Fruit fly (Drosophila melanogaster) whole organism, embryonic: ENCODE data around the gene RpL24.

Experiments
- Antp ChIP-seq: fragments of 200-800 bp; sonication (Bioruptor generic); optimal IDR thresholded peaks from 3 replicates; lab custom pipeline; 2016; ENCODE audit warnings: missing biosample characterization, missing genetic modification characterization
- Awh ChIP-seq: fragments of 200-800 bp; sonication (Bioruptor generic); IDR thresholded peaks from 2 replicates; pipeline ENCODE4, ENCODE4 v1.3.6; 2022; ENCODE audit warnings: missing biosample characterization, missing genetic modification characterization
- CG10462 ChIP-seq: fragments of 200-800 bp; sonication (Bioruptor generic); optimal IDR thresholded peaks from 2 replicates; lab custom pipeline; 2016; ENCODE audit warnings: missing biosample characterization, missing genetic modification characterization
- CG11695 ChIP-seq: fragments of 200-800 bp; sonication (Bioruptor generic); IDR thresholded peaks from 3 replicates; pipeline ENCODE4 v1.3.6; 2022; ENCODE audit warnings: missing biosample characterization, missing genetic modification characterization
- CG1233 ChIP-seq: fragments of 200-800 bp; sonication (Bioruptor generic); optimal IDR thresholded peaks from 4 replicates; lab custom pipeline; 2018; ENCODE audit warnings: missing biosample characterization, mild to moderate bottlenecking, missing genetic modification characterization
- CG14667 ChIP-seq: fragments of 200-800 bp; sonication (Bioruptor generic); IDR thresholded peaks from 2 replicates; pipeline ENCODE4 v1.3.6; 2022; ENCODE audit warnings: missing biosample characterization, missing genetic modification characterization
- CG15479 ChIP-seq: fragments of 200-800 bp; sonication (Bioruptor generic); optimal IDR thresholded peaks from 3 replicates; lab custom pipeline; 2019; ENCODE audit warnings: missing biosample characterization, mild to moderate bottlenecking, missing genetic modification characterization, moderate library complexity
- CG17385 ChIP-seq: fragments of 200-800 bp; sonication (Bioruptor generic); optimal IDR thresholded peaks from 3 replicates; lab custom pipeline; 2018; ENCODE audit warnings: missing biosample characterization, mild to moderate bottlenecking, missing genetic modification characterization
- CG1832 ChIP-seq: fragments of 200-800 bp; sonication (Bioruptor generic); optimal IDR thresholded peaks from 2 replicates; lab custom pipeline; 2017; ENCODE audit warnings: missing biosample characterization, mild to moderate bottlenecking, missing genetic modification characterization, inconsistent platforms
- CG31441 ChIP-seq: fragments of 200-800 bp; sonication (Bioruptor generic); IDR thresholded peaks from 2 replicates; pipeline ENCODE4 v1.3.6; 2022; ENCODE audit warnings: missing biosample characterization, missing genetic modification characterization
- CG4282 ChIP-seq: fragments of 200-800 bp; sonication (Bioruptor generic); optimal IDR thresholded peaks from 2 replicates; lab custom pipeline; 2016; ENCODE audit warnings: missing biosample characterization, missing genetic modification characterization
- CG4360 ChIP-seq: fragments of 200-800 bp; sonication (Bioruptor generic); IDR thresholded peaks from 2 replicates; pipeline ENCODE4 v1.3.6; 2022; ENCODE audit warnings: missing biosample characterization, missing genetic modification characterization
- CG4707 ChIP-seq: fragments of 200-800 bp; sonication (Bioruptor generic); optimal IDR thresholded peaks from 2 replicates; lab custom pipeline; 2018; ENCODE audit warnings: missing biosample characterization, mild to moderate bottlenecking, missing genetic modification characterization, moderate library complexity
- CG6175 ChIP-seq: fragments of 200-800 bp; sonication (Bioruptor generic); IDR thresholded peaks from 3 replicates; pipeline ENCODE4 v1.3.6; 2022; ENCODE audit warnings: missing biosample characterization, missing genetic modification characterization
- CG7786 ChIP-seq: fragments of 200-800 bp; sonication (Bioruptor generic); optimal IDR thresholded peaks from 2 replicates; lab custom pipeline; 2016; ENCODE audit warnings: missing biosample characterization, missing genetic modification characterization
- CG8089 ChIP-seq: fragments of 200-800 bp; sonication (Bioruptor generic); optimal IDR thresholded peaks from 3 replicates; lab custom pipeline; 2016; ENCODE audit warnings: missing biosample characterization, missing genetic modification characterization
- CG8765 ChIP-seq: fragments of 200-800 bp; sonication (Bioruptor generic); IDR thresholded peaks from 2 replicates; pipeline ENCODE4 v1.3.6; 2022; ENCODE audit warnings: missing biosample characterization, missing genetic modification characterization
- Doc2 ChIP-seq: fragments of 200-800 bp; sonication (Bioruptor generic); IDR thresholded peaks from 2 replicates; pipeline ENCODE4 v1.3.6; 2022; ENCODE audit warnings: missing biosample characterization, missing genetic modification characterization
- GATAe ChIP-seq: fragments of 200-800 bp; sonication (Bioruptor generic); conservative IDR thresholded peaks from 2 replicates; pipeline ENCODE4 v1.3.6; 2022; ENCODE audit warnings: missing biosample characterization, missing genetic modification characterization
- MBD-R2 ChIP-seq: fragments of 200-800 bp; sonication (Bioruptor generic); IDR thresholded peaks from 2 replicates; pipeline ENCODE4 v1.3.6; 2022; ENCODE audit warnings: missing biosample characterization, missing genetic modification characterization
- Mad ChIP-seq: fragments of 200-800 bp; sonication (Bioruptor generic); optimal IDR thresholded peaks from 2 replicates; lab custom pipeline; 2016; ENCODE audit warnings: missing biosample characterization, missing genetic modification characterization
- Nf-YA ChIP-seq: fragments of 200-800 bp; sonication (Bioruptor generic); IDR thresholded peaks from 2 replicates; pipeline ENCODE4 v1.3.6; 2022; ENCODE audit warnings: missing biosample characterization, missing genetic modification characterization
- NfI ChIP-seq: fragments of 200-800 bp; sonication (Bioruptor generic); optimal IDR thresholded peaks from 3 replicates; lab custom pipeline; 2018; ENCODE audit warnings: missing biosample characterization, mild to moderate bottlenecking, missing genetic modification characterization, moderate library complexity
- Six4 ChIP-seq: fragments of 200-800 bp; sonication (Bioruptor generic); optimal IDR thresholded peaks from 2 replicates; lab custom pipeline; 2016; ENCODE audit warnings: missing biosample characterization, missing genetic modification characterization
- Stat92E ChIP-seq, 3 experiments: fragments of >200 bp in 2 of 3; fragments of 200-800 bp in 1 of 3; sonication (Bioruptor generic) in 1 of 3; optimal IDR thresholded peaks; 2 replicates each; lab custom pipeline; 2017 to 2019; ENCODE audit warnings: missing biosample characterization in 3 of 3, missing genetic modification characterization in 3 of 3, mild to moderate bottlenecking in 1 of 3, moderate library complexity in 1 of 3
- TFAM ChIP-seq: fragments of 200-800 bp; sonication (Bioruptor generic); optimal IDR thresholded peaks from 2 replicates; lab custom pipeline; 2017; ENCODE audit warnings: missing biosample characterization, missing genetic modification characterization, inconsistent platforms
- ara ChIP-seq: fragments of 200-800 bp; sonication (Bioruptor generic); IDR thresholded peaks from 2 replicates; pipeline ENCODE4 v1.3.6; 2022; ENCODE audit warnings: missing biosample characterization, missing genetic modification characterization
- ase ChIP-seq: fragments of 200-800 bp; sonication (Bioruptor generic); IDR thresholded peaks from 3 replicates; pipeline ENCODE4 v1.3.6; 2022; ENCODE audit warnings: missing biosample characterization, missing genetic modification characterization
- cato ChIP-seq: fragments of 200-800 bp; sonication (Bioruptor generic); optimal IDR thresholded peaks from 2 replicates; lab custom pipeline; 2016; ENCODE audit warnings: missing biosample characterization, missing genetic modification characterization, borderline replicate concordance
- cg ChIP-seq: fragments of 200-800 bp; sonication (Bioruptor generic); optimal IDR thresholded peaks from 3 replicates; lab custom pipeline; 2019; ENCODE audit warnings: missing biosample characterization, mild to moderate bottlenecking, missing genetic modification characterization, moderate library complexity
- chif ChIP-seq, 2 experiments: fragments of 200-800 bp; sonication (Bioruptor generic); optimal IDR thresholded peaks; 3 replicates each; lab custom pipeline; 2016; ENCODE audit warnings: missing biosample characterization in 2 of 2, missing genetic modification characterization in 2 of 2
- disco-r ChIP-seq: fragments of 200-800 bp; sonication (Bioruptor generic); optimal IDR thresholded peaks from 2 replicates; lab custom pipeline; 2016; ENCODE audit warnings: missing biosample characterization, missing genetic modification characterization
- dysf ChIP-seq: fragments of 200-800 bp; sonication (Bioruptor generic); IDR thresholded peaks from 3 replicates; pipeline ENCODE4 v1.3.6; 2022; ENCODE audit warnings: missing biosample characterization, missing genetic modification characterization
- eve ChIP-seq, 2 experiments: fragments of >200 bp; optimal IDR thresholded peaks; 2 replicates each; lab custom pipeline; 2017; ENCODE audit warnings: missing biosample characterization in 2 of 2, missing genetic modification characterization in 2 of 2
- gce ChIP-seq: fragments of 200-800 bp; sonication (Bioruptor generic); IDR thresholded peaks from 3 replicates; pipeline ENCODE4 v1.3.6; 2022; ENCODE audit warnings: missing biosample characterization, missing genetic modification characterization
- kay ChIP-seq: fragments of 200-800 bp; sonication (Bioruptor generic); optimal IDR thresholded peaks from 2 replicates; lab custom pipeline; 2016; ENCODE audit warnings: missing biosample characterization, missing genetic modification characterization
- lov ChIP-seq, 2 experiments: fragments of 200-800 bp in 1 of 2; fragments of >200 bp in 1 of 2; sonication (Bioruptor generic) in 1 of 2; IDR thresholded peaks in 1 of 2; optimal IDR thresholded peaks in 1 of 2; 2 replicates in 1 of 2; 3 replicates in 1 of 2; pipeline versions ENCODE4 v1.3.6 to Lab custom; 2017 to 2022; ENCODE audit warnings: missing biosample characterization in 1 of 2, missing genetic modification characterization in 1 of 2
- mld ChIP-seq: fragments of 200-800 bp; sonication (Bioruptor generic); IDR thresholded peaks from 3 replicates; pipeline ENCODE4 v1.3.6; 2022; ENCODE audit warnings: missing biosample characterization, missing genetic modification characterization; ENCODE audit not compliant: partially characterized antibody
- nmo ChIP-seq: fragments of 200-800 bp; sonication (Bioruptor generic); optimal IDR thresholded peaks from 2 replicates; lab custom pipeline; 2018; ENCODE audit warnings: missing biosample characterization, mild to moderate bottlenecking, missing genetic modification characterization, moderate library complexity
- pum ChIP-seq: fragments of 200-800 bp; sonication (Bioruptor generic); optimal IDR thresholded peaks from 2 replicates; lab custom pipeline; 2016; ENCODE audit warnings: missing biosample characterization, missing genetic modification characterization
- run ChIP-seq: fragments of 200-800 bp; sonication (Bioruptor generic); optimal IDR thresholded peaks from 3 replicates; lab custom pipeline; 2018; ENCODE audit warnings: missing biosample characterization, mild to moderate bottlenecking, missing genetic modification characterization
- sd ChIP-seq: fragments of 200-800 bp; sonication (Bioruptor generic); optimal IDR thresholded peaks from 3 replicates; lab custom pipeline; 2018; ENCODE audit warnings: missing biosample characterization, mild to moderate bottlenecking, missing genetic modification characterization, moderate library complexity
- sna ChIP-seq: fragments of 200-800 bp; sonication (Bioruptor generic); IDR thresholded peaks from 2 replicates; pipeline ENCODE4 v1.3.6; 2022; ENCODE audit warnings: missing biosample characterization, missing genetic modification characterization; ENCODE audit not compliant: partially characterized antibody
- so ChIP-seq: fragments of 200-800 bp; sonication (Bioruptor generic); IDR thresholded peaks from 3 replicates; pipeline ENCODE4 v1.3.6; 2022; ENCODE audit warnings: missing biosample characterization, missing genetic modification characterization
- toy ChIP-seq: fragments of 200-800 bp; sonication (Bioruptor generic); IDR thresholded peaks from 2 replicates; pipeline ENCODE4 v1.3.6; 2022; ENCODE audit warnings: missing biosample characterization, missing genetic modification characterization
- tx ChIP-seq: fragments of 200-800 bp; sonication (Bioruptor generic); optimal IDR thresholded peaks from 2 replicates; lab custom pipeline; 2016; ENCODE audit warnings: missing biosample characterization, missing genetic modification characterization
- zen ChIP-seq: fragments of 200-800 bp; sonication (Bioruptor generic); optimal IDR thresholded peaks from 3 replicates; lab custom pipeline; 2018; ENCODE audit warnings: missing biosample characterization, mild to moderate bottlenecking, missing genetic modification characterization, moderate library complexity
- zfh2 ChIP-seq: fragments of 200-800 bp; sonication (Bioruptor generic); optimal IDR thresholded peaks from 2 replicates; lab custom pipeline; 2016; ENCODE audit warnings: missing biosample characterization, missing genetic modification characterization

The RpL24 gene

dm6 chr2L:13373435-13374242 is 21.3 kb downstream of the RpL24 start, which contains the start of the genes Bdp1 and CG6565 (continued):
- TF ChIP-seq ara (GFP tag; lab: Robert Waterston, UW): peak; percentile 92
- peak; percentile 80 for TF ChIP-seq Nf-YA (GFP tag; lab: Robert Waterston, UW)
- peak; percentile 98 to 99 for TF ChIP-seq chif (GFP tag; optimal IDR thresholded peaks at IDR 0.05; lab: Kevin White, UChicago)
- no peak for TF ChIP-seq cg (GFP tag; lab: Kevin White, UChicago)
- TF ChIP-seq CG7786 (GFP tag; lab: Kevin White, UChicago): peak; percentile 99
- TF ChIP-seq GATAe (GFP tag; lab: Robert Waterston, UW): peak; percentile 79
- TF ChIP-seq CG17385: peak; percentile 93
- TF ChIP-seq CG8089 (GFP tag; lab: Kevin White, UChicago): peak; percentile 98
- TF ChIP-seq CG1233 (GFP tag; lab: Kevin White, UChicago): peak; percentile 96
- peak; percentile 95; the same call in 1 of the 2 replicates for TF ChIP-seq CG8765 (GFP tag; lab: Robert Waterston, UW)
- TF ChIP-seq run: peak; percentile 82
- TF ChIP-seq CG11695 (GFP tag; lab: Robert Waterston, UW): peak; percentile 94
- peak; percentile 99 for TF ChIP-seq tx (GFP tag; lab: Kevin White, UChicago)
- no peak for TF ChIP-seq mld (GFP tag; lab: Robert Waterston, UW)
- TF ChIP-seq dysf (GFP tag; lab: Robert Waterston, UW): peak; percentile 97
- TF ChIP-seq CG4707 (GFP tag; lab: Kevin White, UChicago): peak; percentile 46
- peak; percentile 91 for TF ChIP-seq CG14667 (GFP tag; lab: Robert Waterston, UW)
- peak; percentile 97 for TF ChIP-seq NfI
- peak; percentile 76 for TF ChIP-seq gce (GFP tag; lab: Robert Waterston, UW)
- TF ChIP-seq TFAM (GFP tag; lab: Kevin White, UChicago): peak; percentile 75
- TF ChIP-seq CG6175 (GFP tag; lab: Robert Waterston, UW): peak; percentile 91
- TF ChIP-seq CG4282 (GFP tag; lab: Kevin White, UChicago): peak; percentile 99
- TF ChIP-seq Stat92E (GFP tag; optimal IDR thresholded peaks at IDR 0.05; lab: Kevin White, UChicago): peak in 1 of 3 experiments; percentile 55
- TF ChIP-seq MBD-R2 (GFP tag; lab: Robert Waterston, UW): peak; percentile 87
- peak; percentile 95 for TF ChIP-seq kay (GFP tag; lab: Kevin White, UChicago)
- TF ChIP-seq sd: peak; percentile 90
- peak; percentile 98 for TF ChIP-seq disco-r (GFP tag; lab: Kevin White, UChicago)
- TF ChIP-seq sna (GFP tag; lab: Robert Waterston, UW): no peak
- TF ChIP-seq CG15479 (GFP tag; lab: Kevin White, UChicago): peak; percentile 77
- peak; percentile 78 for TF ChIP-seq toy
- TF ChIP-seq ase (GFP tag; lab: Robert Waterston, UW): peak; percentile 94
- peak; percentile 99 for TF ChIP-seq pum
- peak; percentile 96 for TF ChIP-seq Six4 (GFP tag; lab: Kevin White, UChicago)
- peak; percentile 98 for TF ChIP-seq Antp
- peak in 1 of 2 experiments; percentile 90 for TF ChIP-seq eve (GFP tag; optimal IDR thresholded peaks at IDR 0.05; lab: Kevin White, UChicago)
- no peak for TF ChIP-seq lov (optimal IDR thresholded peaks at IDR 0.05; lab: Kevin White, UChicago)
- peak; percentile 85; the same call in 2 of the 3 replicates for TF ChIP-seq lov (GFP tag; IDR thresholded peaks at IDR 0.05; lab: Robert Waterston, UW)
- peak; percentile 98 for TF ChIP-seq CG31441 (GFP tag; lab: Robert Waterston, UW)
- peak; percentile 98 for TF ChIP-seq CG10462
- peak; percentile 84 for TF ChIP-seq Awh (GFP tag; lab: Robert Waterston, UW)
- TF ChIP-seq zen (tag; lab: Kevin White, UChicago): peak; percentile 96
- peak; percentile 99 for TF ChIP-seq nmo (GFP tag; lab: Kevin White, UChicago)
- peak; percentile 98 for TF ChIP-seq cato
- peak; percentile 99 for TF ChIP-seq zfh2 (GFP tag; lab: Kevin White, UChicago)
- no peak for TF ChIP-seq CG1832 (GFP tag; lab: Kevin White, UChicago)
- peak; percentile 97 for TF ChIP-seq Mad (GFP tag; lab: Kevin White, UChicago)
- peak; percentile 48; the same call in 1 of the 2 replicates for TF ChIP-seq CG4360 (GFP tag; lab: Robert Waterston, UW)
- TF ChIP-seq Doc2: peak; percentile 91
- TF ChIP-seq so: peak; percentile 94
